Worm (Caenorhabditis elegans): Measurements from ENCODE around the gene T12A2.21.
A peak's percentile ranks its signal among the peaks of the same experiment; 100 is the strongest.

The T12A2.21 gene

DNA sequence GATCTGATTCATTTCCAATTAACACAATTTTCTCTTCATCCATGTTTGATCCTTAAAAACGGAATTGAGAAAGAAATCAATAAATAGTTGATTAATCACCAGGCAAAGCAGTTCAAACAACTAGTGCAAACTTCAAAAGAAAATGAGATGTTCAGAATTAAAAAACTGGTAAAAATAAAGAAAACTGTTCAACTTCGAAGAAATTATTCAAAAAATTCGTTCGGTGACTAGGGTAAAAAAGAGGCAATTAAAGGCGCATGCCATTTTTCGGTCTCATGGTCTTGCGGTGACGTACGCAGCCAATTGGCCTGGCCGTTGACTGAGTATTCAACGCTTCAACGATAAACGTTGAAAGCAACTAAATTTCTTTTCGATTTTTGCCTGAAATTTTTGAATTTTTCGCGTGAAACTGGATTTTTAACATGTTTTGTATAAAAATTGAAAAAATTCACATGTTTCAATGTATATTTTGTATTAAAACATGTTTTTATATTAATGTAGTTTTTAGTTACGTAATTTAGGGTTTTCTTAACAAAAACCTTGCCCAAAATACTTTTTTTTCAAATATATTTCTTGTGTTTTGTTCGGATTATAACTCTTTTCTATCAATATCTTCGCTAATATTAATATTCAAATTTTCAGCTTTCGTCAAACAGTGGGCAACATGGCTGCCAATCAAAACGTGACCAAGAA, 30.2 kb downstream of the T12A2.21 start, which contains the start of the genes sna-3 and rps-3 (continued):
- TF ChIP-seq pha-4 (GFP tag; IDR thresholded peaks at IDR 0.05), result no peak
- peak; percentile 26 for TF ChIP-seq pha-4 (tag; optimal IDR thresholded peaks at IDR 0.05)
- no peak for TF ChIP-seq zip-11 (GFP tag; IDR thresholded peaks at IDR 0.05)
- no peak for TF ChIP-seq spr-1 (tag; optimal IDR thresholded peaks at IDR 0.05)
- no peak for TF ChIP-seq ces-1 (GFP tag; optimal IDR thresholded peaks at IDR 0.05)
- no peak for TF ChIP-seq fos-1 (tag; optimal IDR thresholded peaks at IDR 0.05)
- no peak for TF ChIP-seq ceh-62 (tag; optimal IDR thresholded peaks at IDR 0.05)
- peak in 1 of 2 experiments; percentile 68 for TF ChIP-seq mdl-1 (tag; optimal IDR thresholded peaks at IDR 0.05)
- TF ChIP-seq hif-1 (tag; optimal IDR thresholded peaks at IDR 0.05), result peak in 1 of 2 experiments; percentile 2
- no peak for TF ChIP-seq tag-97 (GFP tag; IDR thresholded peaks at IDR 0.05)
- no peak for TF ChIP-seq gei-8 (GFP tag; optimal IDR thresholded peaks at IDR 0.05)
- no peak for TF ChIP-seq pqm-1 (tag; optimal IDR thresholded peaks at IDR 0.05)
- no peak for TF ChIP-seq snpc-4 (tag; optimal IDR thresholded peaks at IDR 0.05)
- no peak for TF ChIP-seq daf-16 (GFP tag; optimal IDR thresholded peaks at IDR 0.05)
- TF ChIP-seq daf-16 (tag; optimal IDR thresholded peaks at IDR 0.05), result peak; percentile 46
- TF ChIP-seq nhr-6 (tag; optimal IDR thresholded peaks at IDR 0.05), result peak; percentile 45
- no peak for TF ChIP-seq sdz-12 (GFP tag; optimal IDR thresholded peaks at IDR 0.05)
- TF ChIP-seq attf-4 (tag; optimal IDR thresholded peaks at IDR 0.05), result no peak
- TF ChIP-seq dmd-8 (GFP tag; IDR thresholded peaks at IDR 0.05), result no peak
- no peak for TF ChIP-seq lin-1 (GFP tag; IDR thresholded peaks at IDR 0.05)
- no peak for TF ChIP-seq nhr-48 (tag; optimal IDR thresholded peaks at IDR 0.05)
- TF ChIP-seq zip-2 (tag; optimal IDR thresholded peaks at IDR 0.05), result no peak
- TF ChIP-seq saeg-2 (GFP tag; IDR thresholded peaks at IDR 0.05), result no peak
- no peak for TF ChIP-seq R02D3.7 (tag; optimal IDR thresholded peaks at IDR 0.05)
- peak; percentile 69 for TF ChIP-seq unc-130 (GFP tag; optimal IDR thresholded peaks at IDR 0.05)
- no peak for TF ChIP-seq aly-2 (tag; optimal IDR thresholded peaks at IDR 0.05)
- TF ChIP-seq ceh-20 (GFP tag; IDR thresholded peaks at IDR 0.05), result no peak
- no peak for TF ChIP-seq zfp-3 (GFP tag; conservative IDR thresholded peaks at IDR 0.05)
- TF ChIP-seq dve-1 (tag; optimal IDR thresholded peaks at IDR 0.05; ENCODE audit: insufficient read depth), result peak; percentile 91
- no peak for TF ChIP-seq D1046.2 (GFP tag; IDR thresholded peaks at IDR 0.05)
- no peak for TF ChIP-seq ceh-28 (tag; optimal IDR thresholded peaks at IDR 0.05)
- TF ChIP-seq nhr-111 (GFP tag; optimal IDR thresholded peaks at IDR 0.05), result no peak
- TF ChIP-seq spr-3 (GFP tag; optimal IDR thresholded peaks at IDR 0.05), result no peak
- no peak for TF ChIP-seq mdt-29 (GFP tag; IDR thresholded peaks at IDR 0.05)
- TF ChIP-seq daf-19 (GFP tag; conservative IDR thresholded peaks at IDR 0.05), result no peak
- TF ChIP-seq daf-12 (tag; optimal IDR thresholded peaks at IDR 0.05), result no peak
- no peak for TF ChIP-seq F44E2.7 (GFP tag; IDR thresholded peaks at IDR 0.05)
- TF ChIP-seq nhr-42 (GFP tag; IDR thresholded peaks at IDR 0.05), result no peak
- no peak for TF ChIP-seq duxl-1 (tag; optimal IDR thresholded peaks at IDR 0.05; ENCODE audit: poor library complexity)
- no peak for TF ChIP-seq F10B5.3 (tag; optimal IDR thresholded peaks at IDR 0.05)
- no peak for TF ChIP-seq F49E8.2 (tag; optimal IDR thresholded peaks at IDR 0.05; ENCODE audit: borderline replicate concordance)
- no peak for TF ChIP-seq dmd-9 (GFP tag; IDR thresholded peaks at IDR 0.05)
- no peak for TF ChIP-seq cey-2 (tag; optimal IDR thresholded peaks at IDR 0.05; ENCODE audit: borderline replicate concordance, insufficient read depth)
- TF ChIP-seq lir-3 (tag; optimal IDR thresholded peaks at IDR 0.05), result no peak
- no peak for TF ChIP-seq unc-62 (GFP tag; optimal IDR thresholded peaks at IDR 0.05 in 1 of 2)
- no peak for TF ChIP-seq unc-62 (tag; optimal IDR thresholded peaks at IDR 0.05)
- TF ChIP-seq nhr-102 (tag; optimal IDR thresholded peaks at IDR 0.05), result peak; percentile 20
- no peak for TF ChIP-seq mxl-2 (GFP tag; conservative IDR thresholded peaks at IDR 0.05)
- no peak for TF ChIP-seq lim-7 (GFP tag; IDR thresholded peaks at IDR 0.05)
- TF ChIP-seq T20F7.1 (GFP tag; optimal IDR thresholded peaks at IDR 0.05), result no peak
- TF ChIP-seq mxl-3 (GFP tag; optimal IDR thresholded peaks at IDR 0.05), result no peak
